Fruit fly (Drosophila melanogaster) whole organism, prepupa: ENCODE data around the gene Proc.
"Not testable (repeated sequence)": the region's sequence is repeated elsewhere in the genome, so short reads cannot be mapped to it uniquely, and the experiment has no call there.

Source experiments
- CG16779 ChIP-seq: fragments of 200-800 bp; sonication (Bioruptor generic); optimal IDR thresholded peaks from 3 replicates; lab custom pipeline; 2017; ENCODE audit warnings: missing biosample characterization, mild to moderate bottlenecking, missing genetic modification characterization
- CG6854 ChIP-seq: fragments of 200-800 bp; sonication (Bioruptor generic); optimal IDR thresholded peaks from 2 replicates; lab custom pipeline; 2017; ENCODE audit warnings: missing biosample characterization, mild to moderate bottlenecking, missing genetic modification characterization
- Eip75B ChIP-seq: fragments of 200-800 bp; sonication (Bioruptor generic); optimal IDR thresholded peaks from 3 replicates; lab custom pipeline; 2016; ENCODE audit warnings: missing biosample characterization, missing genetic modification characterization
- Sox102F ChIP-seq: fragments of 200-800 bp; sonication (Bioruptor generic); optimal IDR thresholded peaks from 2 replicates; lab custom pipeline; 2016; ENCODE audit warnings: missing biosample characterization, mild to moderate bottlenecking, missing genetic modification characterization
- spab ChIP-seq: fragments of 200-800 bp; sonication (Bioruptor generic); optimal IDR thresholded peaks from 2 replicates; lab custom pipeline; 2017; ENCODE audit warnings: missing biosample characterization, mild to moderate bottlenecking, missing genetic modification characterization, missing genetic modification reagents
- svp ChIP-seq: fragments of 200-800 bp; sonication (Bioruptor generic); peaks from one replicate; lab custom pipeline; 2016; ENCODE audit warnings: missing biosample characterization, missing genetic modification characterization

DNA sequence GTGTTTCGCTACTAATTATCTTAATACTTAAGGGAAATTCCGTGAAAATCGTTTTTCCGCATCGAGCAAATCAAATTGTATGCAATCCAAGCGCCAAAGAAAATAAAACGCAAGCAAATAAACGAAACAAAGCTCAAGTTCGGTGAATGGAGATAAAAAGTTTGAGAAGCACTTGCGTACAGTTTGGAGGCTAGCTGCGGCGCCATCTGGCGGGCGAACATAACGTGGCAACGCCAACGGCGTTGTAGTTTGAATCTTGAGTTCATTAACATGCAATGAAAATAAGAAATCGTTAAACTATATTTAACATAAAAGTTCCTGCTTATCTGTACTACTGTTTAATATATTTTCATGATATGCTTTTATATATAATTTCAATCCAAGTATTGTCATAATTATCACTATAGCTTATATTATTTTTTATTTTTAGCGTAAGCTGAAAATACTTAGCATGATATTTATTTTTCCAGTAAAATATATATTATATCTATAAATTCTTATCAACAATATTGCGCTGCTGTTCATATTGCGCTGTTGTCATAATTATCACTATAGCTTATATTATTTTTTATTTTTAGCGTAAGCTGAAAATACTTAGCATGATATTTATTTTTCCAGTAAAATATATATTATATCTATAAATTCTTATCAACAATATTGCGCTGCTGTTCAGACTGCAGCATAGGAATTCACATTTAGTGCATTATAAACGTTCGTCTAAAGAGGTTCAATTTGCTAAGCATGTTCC is 14.7 kb downstream of the Proc start, which contains the start of gene lectin-28C:
- TF ChIP-seq svp = peak; percentile 55
- TF ChIP-seq CG6854 (GFP tag; lab: Kevin White, UChicago); spab (GFP tag; lab: Kevin White, UChicago); CG16779 (tag; lab: Kevin White, UChicago); Eip75B (GFP tag; lab: Kevin White, UChicago); Sox102F (GFP tag; lab: Kevin White, UChicago): not testable (repeated sequence)
